Fruit fly (Drosophila melanogaster): ENCODE measurements around the gene CG6094.

DNA sequence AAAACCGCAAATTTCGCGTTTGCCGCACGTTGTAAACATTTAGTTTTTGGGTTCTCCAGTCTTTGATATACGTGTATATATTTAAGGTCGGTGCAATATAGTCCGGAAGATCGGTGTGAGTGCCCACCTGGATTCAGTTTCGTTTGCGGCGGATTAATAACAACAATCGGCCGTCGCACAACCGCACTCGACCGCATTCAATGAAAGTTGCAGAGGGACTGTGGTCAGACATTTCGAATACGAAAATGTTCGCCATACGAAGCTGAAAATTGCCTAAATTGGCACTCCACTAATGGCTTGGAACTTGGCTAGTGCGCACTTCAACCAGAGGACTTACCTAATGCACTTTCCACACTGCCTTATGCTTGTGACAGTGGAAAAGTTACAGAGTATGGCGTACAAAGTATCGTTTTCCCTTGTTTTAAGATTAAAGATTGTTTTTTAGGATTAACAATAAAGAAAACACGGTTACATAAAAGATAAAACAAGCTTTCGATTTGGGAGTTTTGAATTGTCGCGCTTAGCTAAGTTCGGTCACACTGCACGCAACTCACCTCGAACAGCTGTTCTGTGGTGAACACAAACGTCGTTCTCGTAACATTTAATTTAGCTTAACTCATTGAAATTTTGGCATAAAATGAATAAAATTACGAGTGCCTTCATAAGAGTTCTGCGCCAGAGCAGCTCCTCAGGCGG, at the start of gene CG6094, which contains the start of gene Myo31DF:
- TF ChIP-seq CG8478 (optimal IDR thresholded peaks at IDR 0.05): no peak
- TF ChIP-seq CTCF (optimal IDR thresholded peaks at IDR 0.05): peak; percentile 36 to 60

Measured in S2 (cell line).